Worm (Caenorhabditis elegans): Measurements from ENCODE around the gene penr-1.

penr-1 gene

ce11 chrV:5237116-5237515 is 32.2 kb upstream of the penr-1 start, which contains the start of gene cest-35.2:
TSS of gene cest-35.2 (minus strand) at chrV:5237216.
- TF ChIP-seq dmd-6 (GFP tag; IDR thresholded peaks at IDR 0.05) (no peak), nhr-28 (tag; optimal IDR thresholded peaks at IDR 0.05) (peak; percentile 69)

ce11 chrV:5239404-5239803 is 29.9 kb upstream of the penr-1 start, which contains the start of gene C52A10.3:
TSS of gene C52A10.3 (minus strand) at chrV:5239504.
- TF ChIP-seq cey-2 (tag; optimal IDR thresholded peaks at IDR 0.05; ENCODE audit: borderline replicate concordance, insufficient read depth): no peak
- no peak for TF ChIP-seq jun-1 (tag; optimal IDR thresholded peaks at IDR 0.05)
- TF ChIP-seq lin-15B (tag; optimal IDR thresholded peaks at IDR 0.05): no peak
- no peak for TF ChIP-seq lin-39 (tag; optimal IDR thresholded peaks at IDR 0.05)
- TF ChIP-seq T20F7.1 (GFP tag; optimal IDR thresholded peaks at IDR 0.05): no peak
- no peak for TF ChIP-seq dmd-6 (GFP tag; IDR thresholded peaks at IDR 0.05)
- TF ChIP-seq ces-1 (GFP tag; optimal IDR thresholded peaks at IDR 0.05): no peak
- TF ChIP-seq nhr-48 (tag; optimal IDR thresholded peaks at IDR 0.05): no peak
- TF ChIP-seq lim-7 (GFP tag; IDR thresholded peaks at IDR 0.05): no peak
- no peak for TF ChIP-seq daf-16 (GFP tag; optimal IDR thresholded peaks at IDR 0.05)
- no peak for TF ChIP-seq daf-16 (tag; optimal IDR thresholded peaks at IDR 0.05)
- no peak for TF ChIP-seq duxl-1 (tag; optimal IDR thresholded peaks at IDR 0.05; ENCODE audit: poor library complexity)
- TF ChIP-seq unc-39 (tag; optimal IDR thresholded peaks at IDR 0.05): no peak
- no peak for TF ChIP-seq nhr-111 (GFP tag; optimal IDR thresholded peaks at IDR 0.05)
- no peak for TF ChIP-seq F49E8.2 (tag; optimal IDR thresholded peaks at IDR 0.05; ENCODE audit: borderline replicate concordance)
- TF ChIP-seq nhr-41 (GFP tag; IDR thresholded peaks at IDR 0.05): no peak

ce11 chrV:5239903-5240302 is 29.4 kb upstream of the penr-1 start, which contains the start of gene B0238.15:
TSS of gene B0238.15 (plus strand) at chrV:5240203.
- TF ChIP-seq dmd-6 (GFP tag; IDR thresholded peaks at IDR 0.05) (no peak), zfp-2 (tag; optimal IDR thresholded peaks at IDR 0.05) (no peak), F10B5.3 (tag; optimal IDR thresholded peaks at IDR 0.05) (no peak), mdl-1 (tag; optimal IDR thresholded peaks at IDR 0.05) (no peak), jun-1 (tag; optimal IDR thresholded peaks at IDR 0.05) (no peak), skn-1 (tag; optimal IDR thresholded peaks at IDR 0.05) (no peak), nhr-111 (GFP tag; optimal IDR thresholded peaks at IDR 0.05) (no peak), ceh-62 (tag; optimal IDR thresholded peaks at IDR 0.05) (no peak), ceh-82 (tag; optimal IDR thresholded peaks at IDR 0.05) (no peak), lin-38 (GFP tag; IDR thresholded peaks at IDR 0.05) (no peak), Y48G9A.11 (GFP tag; IDR thresholded peaks at IDR 0.05) (no peak)

ce11 chrV:5243036-5243435 is 26.2 kb upstream of the penr-1 start, which contains the start of gene cest-35.1:
TSS of gene cest-35.1 (minus strand) at chrV:5243136.
- TF ChIP-seq lir-3 (tag; optimal IDR thresholded peaks at IDR 0.05) (no peak), daf-16 (GFP tag; optimal IDR thresholded peaks at IDR 0.05) (no peak), daf-16 (tag; optimal IDR thresholded peaks at IDR 0.05) (peak; percentile 29), dmd-9 (GFP tag; IDR thresholded peaks at IDR 0.05) (no peak), nhr-28 (tag; optimal IDR thresholded peaks at IDR 0.05) (peak; percentile 25), mdt-29 (GFP tag; IDR thresholded peaks at IDR 0.05) (no peak)

ce11 chrV:5252016-5252415 is 17.3 kb upstream of the penr-1 start, which contains the start of gene srt-68:
TSS of gene srt-68 (minus strand) at chrV:5252116.
- TF ChIP-seq sdz-12 (GFP tag; optimal IDR thresholded peaks at IDR 0.05) (no peak), hlh-30 (tag; optimal IDR thresholded peaks at IDR 0.05; ENCODE audit: insufficient read depth) (no peak), ceh-28 (tag; optimal IDR thresholded peaks at IDR 0.05) (no peak), jun-1 (tag; optimal IDR thresholded peaks at IDR 0.05) (no peak), F10B5.3 (tag; optimal IDR thresholded peaks at IDR 0.05) (no peak), daf-16 (GFP tag; optimal IDR thresholded peaks at IDR 0.05) (no peak), daf-16 (tag; optimal IDR thresholded peaks at IDR 0.05) (no peak)

- TF ChIP-seq aha-1 (tag) (no peak), Y75B8A.6 (GFP tag; IDR thresholded peaks at IDR 0.05) (no peak), T20F7.1 (GFP tag; optimal IDR thresholded peaks at IDR 0.05) (no peak), lin-13 (GFP tag; optimal IDR thresholded peaks at IDR 0.05) (no peak), ceh-44 (GFP tag; IDR thresholded peaks at IDR 0.05) (no peak), nhr-48 (tag; optimal IDR thresholded peaks at IDR 0.05) (no peak), F37D6.2 (tag; optimal IDR thresholded peaks at IDR 0.05) (no peak), ceh-20 (GFP tag; IDR thresholded peaks at IDR 0.05) (no peak)
These were observed 11.9 kb upstream of the penr-1 start, which contains the start of gene srt-67 for ce11 chrV:5257358-5257757. TSS of gene srt-67 (minus strand) at chrV:5257458.

Data from whole organism, L4 larva.